Fruit fly (Drosophila melanogaster) whole organism: ENCODE results near the gene CG7069.
A peak's percentile ranks its signal among the peaks of the same experiment; 100 is the strongest.

Experiments used
- CG8478 ChIP-seq: fragments of >200 bp; optimal IDR thresholded peaks from 2 replicates; lab custom pipeline; 2018; ENCODE audit warnings: inconsistent platforms
- EcR ChIP-seq, 2 experiments: fragments of >200 bp; optimal IDR thresholded peaks; 2 replicates each; lab custom pipeline; 2017; ENCODE audit warnings: missing biosample characterization in 2 of 2, missing genetic modification characterization in 2 of 2, missing genetic modification reagents in 2 of 2
- psq ChIP-seq: fragments of >200 bp; optimal IDR thresholded peaks from 2 replicates; lab custom pipeline; 2017
- usp ChIP-seq: fragments of >200 bp; optimal IDR thresholded peaks from 2 replicates; lab custom pipeline; 2017; ENCODE audit warnings: missing biosample characterization, missing genetic modification characterization, mixed read lengths

dm6 chr3R:22397068-22397700, 24.5 kb downstream of the CG7069 start:
- no peak for TF ChIP-seq psq (lab: Kevin White, UChicago)
- no peak for TF ChIP-seq usp (GFP tag; lab: Kevin White, UChicago)
- peak; percentile 44 for TF ChIP-seq CG8478 (lab: Kevin White, UChicago)
- TF ChIP-seq EcR (GFP tag; optimal IDR thresholded peaks at IDR 0.05; lab: Kevin White, UChicago), result no peak
